Worm (Caenorhabditis elegans): ENCODE measurements around the gene Y70C5A.3.

Y70C5A.3 gene

ce11 chrV:16610791-16611385 lies 9.8 kb downstream of the Y70C5A.3 start, which contains the start of gene srw-54:
Gene srw-54, plus strand, starts transcription at chrV:16611335.
- TF ChIP-seq nhr-237 (tag; optimal IDR thresholded peaks at IDR 0.05): no peak
- TF ChIP-seq mab-5 (tag; optimal IDR thresholded peaks at IDR 0.05): no peak

- TF ChIP-seq blmp-1 (tag; optimal IDR thresholded peaks at IDR 0.05) (no peak), mls-2 (tag; optimal IDR thresholded peaks at IDR 0.05) (no peak), tbx-8 (GFP tag; optimal IDR thresholded peaks at IDR 0.05) (no peak), hlh-1 (tag; optimal IDR thresholded peaks at IDR 0.05) (no peak), nhr-12 (tag; optimal IDR thresholded peaks at IDR 0.05) (no peak), drap-1 (GFP tag; optimal IDR thresholded peaks at IDR 0.05) (no peak), nhr-76 (tag; optimal IDR thresholded peaks at IDR 0.05) (no peak), mab-5 (tag; optimal IDR thresholded peaks at IDR 0.05) (no peak), pha-4 (tag; optimal IDR thresholded peaks at IDR 0.05) (no peak), lin-32 (GFP tag; optimal IDR thresholded peaks at IDR 0.05) (no peak), ceh-43 (GFP tag; optimal IDR thresholded peaks at IDR 0.05) (no peak), elt-1 (tag; optimal IDR thresholded peaks at IDR 0.05; ENCODE audit: borderline replicate concordance, insufficient read depth) (no peak), unc-39 (tag; optimal IDR thresholded peaks at IDR 0.05) (no peak), snpc-4 (tag; optimal IDR thresholded peaks at IDR 0.05) (no peak)
These were observed 10.6 kb downstream of the Y70C5A.3 start for ce11 chrV:16610094-16610493.

- TF ChIP-seq sptf-1 (tag; optimal IDR thresholded peaks at IDR 0.05) (no peak), bed-3 (GFP tag; optimal IDR thresholded peaks at IDR 0.05) (no peak), nhr-76 (tag; optimal IDR thresholded peaks at IDR 0.05) (no peak), elt-3 (tag; optimal IDR thresholded peaks at IDR 0.05) (no peak), unc-62 (GFP tag; optimal IDR thresholded peaks at IDR 0.05) (no peak), drap-1 (GFP tag; optimal IDR thresholded peaks at IDR 0.05) (no peak), hlh-1 (tag; optimal IDR thresholded peaks at IDR 0.05) (no peak), lsy-2 (tag; optimal IDR thresholded peaks at IDR 0.05) (no peak), ceh-43 (GFP tag; optimal IDR thresholded peaks at IDR 0.05) (no peak), snpc-4 (tag; optimal IDR thresholded peaks at IDR 0.05) (no peak), elt-1 (tag; optimal IDR thresholded peaks at IDR 0.05; ENCODE audit: borderline replicate concordance, insufficient read depth) (no peak)
These were observed 12.2 kb downstream of the Y70C5A.3 start for ce11 chrV:16608478-16608877.

ce11 chrV:16606313-16606712 lies 14.4 kb downstream of the Y70C5A.3 start, which contains the start of gene Y32B12C.1:
Gene Y32B12C.1, plus strand, starts transcription at chrV:16606613.
- TF ChIP-seq drap-1 (GFP tag; optimal IDR thresholded peaks at IDR 0.05) (no peak), unc-62 (GFP tag; optimal IDR thresholded peaks at IDR 0.05) (no peak), ceh-39 (tag; optimal IDR thresholded peaks at IDR 0.05) (no peak), pha-4 (tag; optimal IDR thresholded peaks at IDR 0.05) (no peak), sem-2 (GFP tag; optimal IDR thresholded peaks at IDR 0.05) (no peak), unc-120 (tag; optimal IDR thresholded peaks at IDR 0.05; ENCODE audit: poor library complexity, severe bottlenecking) (no peak), nhr-2 (tag; optimal IDR thresholded peaks at IDR 0.05) (no peak), nhr-28 (tag; optimal IDR thresholded peaks at IDR 0.05) (no peak), ces-1 (GFP tag; optimal IDR thresholded peaks at IDR 0.05) (no peak), bed-3 (GFP tag; optimal IDR thresholded peaks at IDR 0.05) (no peak)

- TF ChIP-seq pha-4 (tag; optimal IDR thresholded peaks at IDR 0.05) (no peak), elt-1 (tag; optimal IDR thresholded peaks at IDR 0.05; ENCODE audit: borderline replicate concordance, insufficient read depth) (no peak), cnd-1 (tag; optimal IDR thresholded peaks at IDR 0.05) (no peak), bed-3 (GFP tag; optimal IDR thresholded peaks at IDR 0.05) (no peak), unc-120 (tag; optimal IDR thresholded peaks at IDR 0.05; ENCODE audit: poor library complexity, severe bottlenecking) (no peak), tbx-8 (GFP tag; optimal IDR thresholded peaks at IDR 0.05) (no peak), drap-1 (GFP tag; optimal IDR thresholded peaks at IDR 0.05) (no peak), ces-1 (GFP tag; optimal IDR thresholded peaks at IDR 0.05) (no peak), unc-62 (GFP tag; optimal IDR thresholded peaks at IDR 0.05) (no peak), sem-2 (GFP tag; optimal IDR thresholded peaks at IDR 0.05) (no peak), mab-5 (tag; optimal IDR thresholded peaks at IDR 0.05) (no peak), ceh-83 (GFP tag; optimal IDR thresholded peaks at IDR 0.05) (no peak), ham-2 (GFP tag; optimal IDR thresholded peaks at IDR 0.05) (no peak), ceh-39 (tag; optimal IDR thresholded peaks at IDR 0.05) (no peak), mls-2 (tag; optimal IDR thresholded peaks at IDR 0.05) (no peak), unc-39 (tag; optimal IDR thresholded peaks at IDR 0.05) (no peak), elt-3 (tag; optimal IDR thresholded peaks at IDR 0.05) (no peak)
These were observed 15.3 kb downstream of the Y70C5A.3 start for ce11 chrV:16605463-16605862.
